Fruit fly (Drosophila melanogaster) whole organism, embryonic: Measurements from ENCODE around the gene CG8149.

ENCODE experiments used
- Ada2b ChIP-seq: fragments of 200-800 bp; sonication (Bioruptor generic); IDR thresholded peaks from 2 replicates; pipeline ENCODE4 v1.3.6; 2022; ENCODE audit warnings: missing biosample characterization, missing genetic modification characterization
- Adf1 ChIP-seq: fragments of 200-800 bp; sonication (Bioruptor generic); IDR thresholded peaks from 2 replicates; pipeline ENCODE4 v1.3.6; 2022; ENCODE audit warnings: missing biosample characterization, missing genetic modification characterization
- Antp ChIP-seq: fragments of 200-800 bp; sonication (Bioruptor generic); optimal IDR thresholded peaks from 3 replicates; lab custom pipeline; 2016; ENCODE audit warnings: missing biosample characterization, missing genetic modification characterization
- Atf-2 ChIP-seq: fragments of 200-800 bp; sonication (Bioruptor generic); optimal IDR thresholded peaks from 2 replicates; lab custom pipeline; 2016; ENCODE audit warnings: missing biosample characterization, missing genetic modification characterization
- CG10543 ChIP-seq: fragments of 200-800 bp; sonication (Bioruptor generic); optimal IDR thresholded peaks from 3 replicates; lab custom pipeline; 2017; ENCODE audit warnings: missing biosample characterization, mild to moderate bottlenecking, missing genetic modification characterization, moderate library complexity
- CG11093 ChIP-seq: fragments of 200-800 bp; sonication (Bioruptor generic); IDR thresholded peaks from 3 replicates; pipeline ENCODE4 v1.3.6; 2022; ENCODE audit warnings: missing biosample characterization, missing genetic modification characterization
- CG12236 ChIP-seq: fragments of 200-800 bp; sonication (Bioruptor generic); optimal IDR thresholded peaks from 2 replicates; lab custom pipeline; 2016; ENCODE audit warnings: missing biosample characterization, missing genetic modification characterization
- CG13287 ChIP-seq: fragments of 200-800 bp; sonication (Bioruptor generic); IDR thresholded peaks from 2 replicates; pipeline ENCODE4 v1.3.6; 2022; ENCODE audit warnings: missing biosample characterization, missing genetic modification characterization; ENCODE audit not compliant: partially characterized antibody
- CG13624 ChIP-seq: fragments of 200-800 bp; sonication (Bioruptor generic); optimal IDR thresholded peaks from 2 replicates; lab custom pipeline; 2016; ENCODE audit warnings: missing biosample characterization, missing genetic modification characterization
- CG14860 ChIP-seq: fragments of 200-800 bp; sonication (Bioruptor generic); IDR thresholded peaks from 3 replicates; pipeline ENCODE4 v1.3.6; 2022; ENCODE audit warnings: missing biosample characterization, missing genetic modification characterization; ENCODE audit not compliant: partially characterized antibody
- CG1603 ChIP-seq: fragments of 200-800 bp; sonication (Bioruptor generic); optimal IDR thresholded peaks from 2 replicates; lab custom pipeline; 2019; ENCODE audit warnings: missing biosample characterization, mild to moderate bottlenecking, missing genetic modification characterization, moderate library complexity
- CG17829 ChIP-seq: fragments of 200-800 bp; optimal IDR thresholded peaks from 2 replicates; lab custom pipeline; 2019; ENCODE audit warnings: missing biosample characterization, mild to moderate bottlenecking, missing genetic modification characterization, moderate library complexity
- CG31224 ChIP-seq: fragments of 200-800 bp; sonication (Bioruptor generic); IDR thresholded peaks from 2 replicates; pipeline ENCODE4 v1.3.6; 2022; ENCODE audit warnings: missing biosample characterization, missing genetic modification characterization
- CG34422 ChIP-seq: fragments of 200-800 bp; sonication (Bioruptor generic); IDR thresholded peaks from 3 replicates; pipeline ENCODE4 v1.3.6; 2022; ENCODE audit warnings: missing biosample characterization, missing genetic modification characterization
- CG4730 ChIP-seq: fragments of 200-800 bp; sonication (Bioruptor generic); IDR thresholded peaks from 2 replicates; pipeline ENCODE4 v1.3.6; 2022; ENCODE audit warnings: missing biosample characterization, missing genetic modification characterization
- CG7745 ChIP-seq: fragments of 200-800 bp; sonication (Bioruptor generic); optimal IDR thresholded peaks from 2 replicates; lab custom pipeline; 2018; ENCODE audit warnings: missing biosample characterization, mild to moderate bottlenecking, missing genetic modification characterization, moderate library complexity
- CG8290 ChIP-seq, 3 experiments: fragments of 200-800 bp; sonication (Bioruptor generic); optimal IDR thresholded peaks; 2 replicates each; lab custom pipeline; 2016 to 2019; ENCODE audit warnings: missing biosample characterization in 3 of 3, missing genetic modification characterization in 3 of 3, mild to moderate bottlenecking in 2 of 3, moderate library complexity in 1 of 3
- CG8388 ChIP-seq: fragments of 200-800 bp; sonication (Bioruptor generic); optimal IDR thresholded peaks from 2 replicates; lab custom pipeline; 2019; ENCODE audit warnings: missing biosample characterization, mild to moderate bottlenecking, missing genetic modification characterization, moderate library complexity
- CG9727 ChIP-seq: fragments of 200-800 bp; sonication (Bioruptor generic); optimal IDR thresholded peaks from 3 replicates; lab custom pipeline; 2017; ENCODE audit warnings: missing biosample characterization, mild to moderate bottlenecking, missing genetic modification characterization
- CG9797 ChIP-seq: fragments of 200-800 bp; sonication (Bioruptor generic); optimal IDR thresholded peaks from 3 replicates; lab custom pipeline; 2018; ENCODE audit warnings: missing biosample characterization, mild to moderate bottlenecking, missing genetic modification characterization
- CTCF ChIP-seq: fragments of 200-800 bp; sonication (Bioruptor generic); optimal IDR thresholded peaks from 2 replicates; lab custom pipeline; 2017; ENCODE audit warnings: missing biosample characterization, mild to moderate bottlenecking, missing genetic modification characterization, moderate library complexity
- Eip74EF ChIP-seq, 2 experiments: fragments of 200-800 bp in 1 of 2; fragments of >200 bp in 1 of 2; sonication (Bioruptor generic) in 1 of 2; optimal IDR thresholded peaks; 2 replicates each; lab custom pipeline; 2017 to 2019; ENCODE audit warnings: missing biosample characterization in 2 of 2, missing genetic modification characterization in 2 of 2, mild to moderate bottlenecking in 1 of 2, moderate library complexity in 1 of 2
- Elba2 ChIP-seq: fragments of 200-800 bp; sonication (Bioruptor generic); optimal IDR thresholded peaks from 3 replicates; lab custom pipeline; 2016; ENCODE audit warnings: missing biosample characterization, missing genetic modification characterization
- Sry-δ ChIP-seq: fragments of 200-800 bp; sonication (Bioruptor generic); optimal IDR thresholded peaks from 2 replicates; lab custom pipeline; 2016; ENCODE audit warnings: missing biosample characterization, missing genetic modification characterization
- abd-A ChIP-seq: fragments of 200-800 bp; sonication (Bioruptor generic); optimal IDR thresholded peaks from 3 replicates; lab custom pipeline; 2019; ENCODE audit warnings: missing biosample characterization, mild to moderate bottlenecking, missing genetic modification characterization, moderate library complexity
- ash1 ChIP-seq: fragments of 200-800 bp; sonication (Bioruptor generic); optimal IDR thresholded peaks from 2 replicates; lab custom pipeline; 2018; ENCODE audit warnings: missing biosample characterization, mild to moderate bottlenecking, missing genetic modification characterization
- az2 ChIP-seq: fragments of 200-800 bp; sonication (Bioruptor generic); optimal IDR thresholded peaks from 3 replicates; lab custom pipeline; 2016; ENCODE audit warnings: missing biosample characterization, missing genetic modification characterization
- br ChIP-seq: fragments of >200 bp; optimal IDR thresholded peaks from 2 replicates; lab custom pipeline; 2017
- chif ChIP-seq, 2 experiments: fragments of 200-800 bp; sonication (Bioruptor generic); optimal IDR thresholded peaks; 3 replicates each; lab custom pipeline; 2016; ENCODE audit warnings: missing biosample characterization in 2 of 2, missing genetic modification characterization in 2 of 2
- disco-r ChIP-seq: fragments of 200-800 bp; sonication (Bioruptor generic); optimal IDR thresholded peaks from 2 replicates; lab custom pipeline; 2016; ENCODE audit warnings: missing biosample characterization, missing genetic modification characterization
- dpn ChIP-seq, 2 experiments: fragments of 200-800 bp; sonication (Bioruptor generic); optimal IDR thresholded peaks; 3 replicates each; lab custom pipeline; 2016; ENCODE audit warnings: missing biosample characterization in 2 of 2, missing genetic modification characterization in 2 of 2
- ems ChIP-seq: fragments of 200-800 bp; sonication (Bioruptor generic); optimal IDR thresholded peaks from 3 replicates; lab custom pipeline; 2016; ENCODE audit warnings: missing biosample characterization, missing genetic modification characterization
- exex ChIP-seq: fragments of 200-800 bp; sonication (Bioruptor generic); optimal IDR thresholded peaks from 4 replicates; lab custom pipeline; 2018; ENCODE audit warnings: missing biosample characterization, mild to moderate bottlenecking, missing genetic modification characterization, moderate library complexity
- eyg ChIP-seq: fragments of 200-800 bp; sonication (Bioruptor generic); optimal IDR thresholded peaks from 3 replicates; lab custom pipeline; 2016; ENCODE audit warnings: missing biosample characterization, missing genetic modification characterization
- ftz-f1 ChIP-seq: fragments of 200-800 bp; sonication (Bioruptor generic); optimal IDR thresholded peaks from 2 replicates; lab custom pipeline; 2016; ENCODE audit warnings: missing biosample characterization, missing genetic modification characterization
- kah ChIP-seq: fragments of 200-800 bp; sonication (Bioruptor generic); optimal IDR thresholded peaks from 2 replicates; lab custom pipeline; 2018; ENCODE audit warnings: missing biosample characterization, mild to moderate bottlenecking, missing genetic modification characterization
- ken ChIP-seq: fragments of 200-800 bp; sonication (Bioruptor generic); IDR thresholded peaks from 3 replicates; pipeline ENCODE4 v1.3.6; 2022; ENCODE audit warnings: missing biosample characterization, missing genetic modification characterization
- knrl ChIP-seq: fragments of 200-800 bp; sonication (Bioruptor generic); IDR thresholded peaks from 3 replicates; pipeline ENCODE4 v1.3.6; 2022; ENCODE audit warnings: missing biosample characterization, missing genetic modification characterization; ENCODE audit not compliant: partially characterized antibody
- mam ChIP-seq: fragments of 200-800 bp; sonication (Bioruptor generic); optimal IDR thresholded peaks from 3 replicates; lab custom pipeline; 2016; ENCODE audit warnings: missing biosample characterization, missing genetic modification characterization
- onecut ChIP-seq: fragments of 200-800 bp; sonication (Bioruptor generic); IDR thresholded peaks from 2 replicates; pipeline ENCODE4 v1.3.6; 2022; ENCODE audit warnings: missing biosample characterization, missing genetic modification characterization
- p53 ChIP-seq: fragments of 200-800 bp; sonication (Bioruptor generic); optimal IDR thresholded peaks from 2 replicates; lab custom pipeline; 2016; ENCODE audit warnings: missing biosample characterization, missing genetic modification characterization
- pho ChIP-seq: fragments of 200-800 bp; sonication (Bioruptor generic); optimal IDR thresholded peaks from 2 replicates; lab custom pipeline; 2016; ENCODE audit warnings: missing biosample characterization, missing genetic modification characterization
- ranshi ChIP-seq: fragments of 200-800 bp; sonication (Bioruptor generic); IDR thresholded peaks from 2 replicates; pipeline ENCODE4 v1.3.6; 2022; ENCODE audit warnings: missing biosample characterization, missing genetic modification characterization
- ro ChIP-seq: fragments of 200-800 bp; sonication (Bioruptor generic); IDR thresholded peaks from 2 replicates; pipeline ENCODE4 v1.3.6; 2022; ENCODE audit warnings: missing biosample characterization, missing genetic modification characterization
- salm ChIP-seq: fragments of 200-800 bp; sonication (Bioruptor generic); optimal IDR thresholded peaks from 2 replicates; lab custom pipeline; 2018; ENCODE audit warnings: missing biosample characterization, mild to moderate bottlenecking, missing genetic modification characterization
- sc ChIP-seq, 3 experiments: fragments of >200 bp in 2 of 3; fragments of 200-800 bp in 1 of 3; sonication (Bioruptor generic) in 1 of 3; optimal IDR thresholded peaks; 2 replicates in 2 of 3; 3 replicates in 1 of 3; lab custom pipeline; 2017; ENCODE audit warnings: mild to moderate bottlenecking in 1 of 3, missing biosample characterization in 1 of 3, missing genetic modification characterization in 1 of 3, missing genetic modification reagents in 1 of 3
- scrt ChIP-seq: fragments of 200-800 bp; sonication (Bioruptor generic); optimal IDR thresholded peaks from 2 replicates; lab custom pipeline; 2018; ENCODE audit warnings: missing biosample characterization, mild to moderate bottlenecking, missing genetic modification characterization, moderate library complexity
- sisA ChIP-seq: fragments of 200-800 bp; sonication (Bioruptor generic); IDR thresholded peaks from 2 replicates; pipeline ENCODE4 v1.3.6; 2022; ENCODE audit warnings: missing biosample characterization, missing genetic modification characterization
- usp ChIP-seq: fragments of >200 bp; optimal IDR thresholded peaks from 2 replicates; lab custom pipeline; 2017; ENCODE audit warnings: missing biosample characterization, missing genetic modification characterization
- yki ChIP-seq: fragments of >200 bp; optimal IDR thresholded peaks from 3 replicates; lab custom pipeline; 2018
- z ChIP-seq: fragments of 200-800 bp; sonication (Bioruptor generic); IDR thresholded peaks from 3 replicates; pipeline ENCODE4 v1.3.6; 2022; ENCODE audit warnings: missing biosample characterization, missing genetic modification characterization

The CG8149 gene

DNA sequence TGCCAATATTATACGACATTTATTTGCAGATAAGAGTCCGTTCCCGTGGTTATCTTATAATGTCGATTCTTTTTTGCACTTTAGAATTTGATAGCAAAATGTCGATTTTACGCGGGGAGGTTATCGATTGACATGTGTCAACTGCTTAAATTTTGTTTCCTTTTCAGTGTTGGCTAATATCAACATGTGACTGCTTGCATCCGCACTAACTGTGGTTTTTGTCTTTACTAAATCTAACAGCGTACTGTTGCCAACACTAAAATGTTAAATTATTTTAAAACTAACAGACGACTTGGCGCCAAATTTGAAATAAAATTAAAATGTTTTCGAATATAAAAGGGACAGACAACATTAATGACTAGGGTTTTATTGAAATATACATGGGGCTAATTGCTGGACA, 7.7 kb upstream of the CG8149 start (continued):
- TF ChIP-seq az2 (GFP tag; lab: Kevin White, UChicago) (peak; percentile 50), kah (GFP tag; lab: Kevin White, UChicago) (no peak), CTCF (GFP tag; lab: Kevin White, UChicago) (peak; percentile 53), CG9797 (peak; percentile 1), CG9727 (peak; percentile 32), Atf-2 (GFP tag; lab: Kevin White, UChicago) (peak; percentile 39), dpn (GFP tag; optimal IDR thresholded peaks at IDR 0.05; lab: Kevin White, UChicago) (peak; percentile 81 to 89), knrl (GFP tag; lab: Robert Waterston, UW) (peak; percentile 69; the same call in 1 of the 3 replicates), sisA (GFP tag; lab: Robert Waterston, UW) (no peak), Eip74EF (GFP tag; optimal IDR thresholded peaks at IDR 0.05; lab: Kevin White, UChicago) (peak; percentile 3 to 16), CG1603 (tag; lab: Kevin White, UChicago) (peak; percentile 90), Sry-δ (peak; percentile 76), salm (tag; lab: Kevin White, UChicago) (peak; percentile 67), Antp (peak; percentile 83), br (lab: Kevin White, UChicago) (no peak), yki (no peak), CG34422 (0 out of 3 replicates have a peak, but pooled peaks have one; percentile 8), CG14860 (GFP tag; lab: Robert Waterston, UW) (peak; percentile 61; the same call in 1 of the 3 replicates), Elba2 (GFP tag; lab: Kevin White, UChicago) (peak; percentile 4), scrt (GFP tag; lab: Kevin White, UChicago) (no peak), pho (GFP tag; lab: Kevin White, UChicago) (peak; percentile 85), ftz-f1 (GFP tag; lab: Kevin White, UChicago) (peak; percentile 48), ken (peak; percentile 85), CG11093 (no peak), ash1 (peak; percentile 36), CG8290 (GFP tag; optimal IDR thresholded peaks at IDR 0.05; lab: Kevin White, UChicago) (peak; percentile 85), CG8290 (tag; optimal IDR thresholded peaks at IDR 0.05; lab: Kevin White, UChicago) (peak; percentile 25 to 94), disco-r (peak; percentile 74), CG7745 (no peak), ems (GFP tag; lab: Kevin White, UChicago) (peak; percentile 71), mam (GFP tag; lab: Kevin White, UChicago) (peak; percentile 88), CG4730 (GFP tag; lab: Robert Waterston, UW) (peak; percentile 46; the same call in 1 of the 2 replicates), sc (optimal IDR thresholded peaks at IDR 0.05; lab: Kevin White, UChicago) (no peak), sc (GFP tag; optimal IDR thresholded peaks at IDR 0.05; lab: Kevin White, UChicago) (no peak), usp (no peak), CG10543 (peak; percentile 53), CG13624 (GFP tag; lab: Kevin White, UChicago) (peak; percentile 93), onecut (no peak), abd-A (no peak), CG12236 (GFP tag; lab: Kevin White, UChicago) (peak; percentile 12), eyg (GFP tag; lab: Kevin White, UChicago) (peak; percentile 80), CG31224 (GFP tag; lab: Robert Waterston, UW) (no peak; the same call in 1 of the 2 replicates), ranshi (GFP tag; lab: Robert Waterston, UW) (no peak; the same call in 1 of the 2 replicates), Adf1 (no peak; the same call in 1 of the 2 replicates), exex (peak; percentile 40), CG8388 (GFP tag; lab: Kevin White, UChicago) (no peak), z (GFP tag; lab: Robert Waterston, UW) (no peak), ro (GFP tag; lab: Robert Waterston, UW) (no peak), CG13287 (GFP tag; lab: Robert Waterston, UW) (peak; percentile 81), p53 (GFP tag; lab: Kevin White, UChicago) (peak; percentile 87), chif (GFP tag; optimal IDR thresholded peaks at IDR 0.05; lab: Kevin White, UChicago) (peak; percentile 30 to 62), CG17829 (tag; lab: Kevin White, UChicago) (peak; percentile 80), Ada2b (GFP tag; lab: Robert Waterston, UW) (no peak)
